Fruit fly (Drosophila melanogaster): ENCODE results near the gene CG33689.

CG33689 gene

DNA sequence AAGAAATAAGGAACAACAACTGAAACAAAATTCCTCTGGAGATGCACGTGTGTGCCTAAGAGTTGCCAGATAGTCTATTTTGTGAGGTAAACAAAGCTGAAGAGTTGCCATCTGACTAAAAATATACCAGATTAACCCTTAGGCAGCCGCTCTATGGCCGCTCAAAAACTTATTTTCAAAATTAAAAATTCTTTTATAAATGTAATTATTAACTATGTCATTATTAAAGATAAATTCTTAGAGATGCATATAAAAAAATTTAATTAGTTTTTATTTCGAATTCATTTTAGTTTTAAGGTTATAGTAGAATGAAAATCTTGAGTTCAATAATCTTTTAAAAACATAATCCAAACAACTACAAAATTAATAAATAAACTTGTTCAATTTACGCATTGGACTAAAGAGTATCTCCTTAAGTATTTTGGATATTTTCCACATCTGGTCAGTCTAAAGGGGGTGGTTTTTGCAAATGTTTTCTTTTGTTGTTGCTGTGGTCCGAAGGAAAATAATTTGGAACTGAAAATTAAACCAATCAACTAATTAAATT lies 28.7 kb downstream of the CG33689 start, which contains the start of gene Tmx3 (continued):
- TF ChIP-seq corto (GFP tag; optimal IDR thresholded peaks at IDR 0.05) (peak; percentile 62), Xbp1 (GFP tag; optimal IDR thresholded peaks at IDR 0.05) (peak; percentile 93), zfh1 (GFP tag; IDR thresholded peaks at IDR 0.05) (peak; percentile 88), CG10267 (tag; optimal IDR thresholded peaks at IDR 0.05) (peak; percentile 84), MTF-1 (GFP tag; optimal IDR thresholded peaks at IDR 0.05; ENCODE audit: borderline replicate concordance) (no peak), ato (GFP tag; IDR thresholded peaks at IDR 0.05; ENCODE audit: partially characterized antibody) (no peak), Pdp1 (GFP tag; optimal IDR thresholded peaks at IDR 0.05) (peak in 1 of 2 experiments; percentile 66), tin (GFP tag; optimal IDR thresholded peaks at IDR 0.05) (peak; percentile 71), pho (GFP tag; optimal IDR thresholded peaks at IDR 0.05) (peak; percentile 71), gt (GFP tag; IDR thresholded peaks at IDR 0.05) (peak; percentile 80), Oli (tag; optimal IDR thresholded peaks at IDR 0.05) (peak; percentile 81), pan (optimal IDR thresholded peaks at IDR 0.05) (no peak), pan (GFP tag; optimal IDR thresholded peaks at IDR 0.05 in 1 of 2, IDR thresholded peaks at IDR 0.05 in 1 of 2) (peak in 1 of 2 experiments; percentile 95), CG42726 (GFP tag; IDR thresholded peaks at IDR 0.05; ENCODE audit: partially characterized antibody) (no peak), D19A (tag; optimal IDR thresholded peaks at IDR 0.05) (peak; percentile 89), Dref (GFP tag; IDR thresholded peaks at IDR 0.05) (no peak), Deaf1 (tag; optimal IDR thresholded peaks at IDR 0.05) (no peak), CG10209 (GFP tag; optimal IDR thresholded peaks at IDR 0.05) (peak; percentile 90), CG7556 (GFP tag; optimal IDR thresholded peaks at IDR 0.05) (peak; percentile 86), org-1 (GFP tag; optimal IDR thresholded peaks at IDR 0.05) (peak; percentile 31), Optix (GFP tag; IDR thresholded peaks at IDR 0.05) (peak; percentile 68; the same call in 2 of the 3 replicates), jing (GFP tag; optimal IDR thresholded peaks at IDR 0.05) (peak; percentile 27), Jarid2 (GFP tag; optimal IDR thresholded peaks at IDR 0.05) (no peak), sqz (GFP tag; optimal IDR thresholded peaks at IDR 0.05) (no peak), CG6683 (GFP tag; optimal IDR thresholded peaks at IDR 0.05) (peak; percentile 30), stc (GFP tag; IDR thresholded peaks at IDR 0.05) (peak; percentile 92), pita (GFP tag; optimal IDR thresholded peaks at IDR 0.05) (no peak), CG33213 (GFP tag; optimal IDR thresholded peaks at IDR 0.05) (peak; percentile 41), Fer3 (tag; optimal IDR thresholded peaks at IDR 0.05) (peak; percentile 83), shn (GFP tag; optimal IDR thresholded peaks at IDR 0.05) (peak; percentile 17), hkb (optimal IDR thresholded peaks at IDR 0.05) (no peak), hkb (GFP tag; IDR thresholded peaks at IDR 0.05) (peak; percentile 84), CG6272 (GFP tag; IDR thresholded peaks at IDR 0.05) (peak; percentile 92), da (GFP tag; optimal IDR thresholded peaks at IDR 0.05) (no peak), row (GFP tag; IDR thresholded peaks at IDR 0.05) (peak; percentile 94), lov (optimal IDR thresholded peaks at IDR 0.05) (no peak), lov (GFP tag; IDR thresholded peaks at IDR 0.05) (peak; percentile 73; the same call in 1 of the 3 replicates), NC2β (GFP tag; optimal IDR thresholded peaks at IDR 0.05) (peak; percentile 18), yki (optimal IDR thresholded peaks at IDR 0.05) (no peak), CG18476 (GFP tag; optimal IDR thresholded peaks at IDR 0.05) (no peak), Drgx (GFP tag; IDR thresholded peaks at IDR 0.05) (peak; percentile 90), Bteb2 (GFP tag; optimal IDR thresholded peaks at IDR 0.05) (peak; percentile 48), fu2 (GFP tag; optimal IDR thresholded peaks at IDR 0.05) (peak; percentile 44), CG17802 (tag; optimal IDR thresholded peaks at IDR 0.05) (peak; percentile 67), CG4328 (GFP tag; optimal IDR thresholded peaks at IDR 0.05) (peak; percentile 23), psq (GFP tag; optimal IDR thresholded peaks at IDR 0.05) (peak; percentile 58), H2.0 (GFP tag; IDR thresholded peaks at IDR 0.05) (peak; percentile 94), sens (GFP tag) (peak; percentile 92), sc (optimal IDR thresholded peaks at IDR 0.05) (no peak), sc (GFP tag; optimal IDR thresholded peaks at IDR 0.05) (peak; percentile 74), Abd-B (GFP tag; optimal IDR thresholded peaks at IDR 0.05) (peak; percentile 90), Hsf (GFP tag; optimal IDR thresholded peaks at IDR 0.05) (peak; percentile 70)
